Fruit fly (Drosophila melanogaster) S2 (cell line): ENCODE results near the gene Osbp.

Source experiments
- CG8478 ChIP-seq: fragments of >200 bp; optimal IDR thresholded peaks from 2 replicates; lab custom pipeline; 2018
- CTCF ChIP-seq, 2 experiments: fragments of >200 bp; optimal IDR thresholded peaks; 2 replicates each; lab custom pipeline; 2018

dm6 chr3R:24947332-24947731 is 9.3 kb upstream of the Osbp start, which contains the start of gene mah:
- TF ChIP-seq CTCF (optimal IDR thresholded peaks at IDR 0.05; lab: Kevin White, UChicago): no peak
- TF ChIP-seq CG8478: no peak
